Worm (Caenorhabditis elegans): ENCODE measurements around the gene C30B5.17.
A peak's percentile ranks its signal among the peaks of the same experiment; 100 is the strongest.

DNA sequence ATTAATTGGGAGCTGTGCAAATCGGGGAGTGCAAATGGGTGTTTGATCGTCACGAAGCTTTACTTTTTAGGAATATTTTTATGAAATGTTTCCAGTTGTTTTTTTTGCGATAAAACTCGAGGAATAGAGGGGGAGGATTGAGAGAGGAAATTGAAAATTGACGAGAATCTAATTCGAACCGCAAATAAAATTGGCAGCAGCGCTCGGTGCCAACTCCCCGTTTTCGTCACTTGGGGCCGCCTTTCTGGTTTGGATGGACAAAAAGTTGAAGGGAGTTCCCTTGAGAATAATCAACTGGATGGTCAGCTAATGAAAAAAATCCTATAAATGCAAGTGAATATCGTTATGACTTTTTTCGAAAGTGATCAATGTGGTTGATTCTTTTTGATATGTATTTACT, 27.3 kb upstream of the C30B5.17 start:
- TF ChIP-seq ces-1 (GFP tag; optimal IDR thresholded peaks at IDR 0.05), result peak; percentile 26
- no peak for TF ChIP-seq lin-13 (GFP tag; optimal IDR thresholded peaks at IDR 0.05)
- TF ChIP-seq F10B5.3 (tag; optimal IDR thresholded peaks at IDR 0.05), result no peak
- no peak for TF ChIP-seq lin-39 (tag; optimal IDR thresholded peaks at IDR 0.05)
- no peak for TF ChIP-seq ZK546.5 (tag; optimal IDR thresholded peaks at IDR 0.05)
- no peak for TF ChIP-seq lir-3 (tag; optimal IDR thresholded peaks at IDR 0.05)
- TF ChIP-seq F37D6.2 (tag; optimal IDR thresholded peaks at IDR 0.05), result no peak
- no peak for TF ChIP-seq Y48G9A.11 (GFP tag; IDR thresholded peaks at IDR 0.05)
- TF ChIP-seq unc-130 (GFP tag; optimal IDR thresholded peaks at IDR 0.05), result no peak
- no peak for TF ChIP-seq mxl-2 (GFP tag; conservative IDR thresholded peaks at IDR 0.05)
- no peak for TF ChIP-seq aly-2 (tag; optimal IDR thresholded peaks at IDR 0.05)
- no peak for TF ChIP-seq ama-1 (optimal IDR thresholded peaks at IDR 0.05)
